Fruit fly (Drosophila melanogaster) whole organism, embryonic: Measurements from ENCODE around the gene Gga.

Experiments
- ATbp ChIP-seq: fragments of 200-800 bp; sonication (Bioruptor generic); optimal IDR thresholded peaks from 2 replicates; lab custom pipeline; 2017; ENCODE audit warnings: missing biosample characterization, mild to moderate bottlenecking, missing genetic modification characterization, missing genetic modification reagents
- Antp ChIP-seq: fragments of 200-800 bp; sonication (Bioruptor generic); optimal IDR thresholded peaks from 3 replicates; lab custom pipeline; 2016; ENCODE audit warnings: missing biosample characterization, missing genetic modification characterization
- CG10209 ChIP-seq: fragments of 200-800 bp; sonication (Bioruptor generic); optimal IDR thresholded peaks from 3 replicates; lab custom pipeline; 2017; ENCODE audit warnings: missing biosample characterization, mild to moderate bottlenecking, missing genetic modification characterization, missing genetic modification reagents
- CG10979 ChIP-seq: fragments of 200-800 bp; sonication (Bioruptor generic); optimal IDR thresholded peaks from 2 replicates; lab custom pipeline; 2018; ENCODE audit warnings: missing biosample characterization, mild to moderate bottlenecking, missing genetic modification characterization, moderate library complexity
- CG12155 ChIP-seq: fragments of 200-800 bp; sonication (Bioruptor generic); optimal IDR thresholded peaks from 3 replicates; lab custom pipeline; 2016; ENCODE audit warnings: missing biosample characterization, missing genetic modification characterization
- CG12769 ChIP-seq: fragments of 200-800 bp; sonication (Bioruptor generic); optimal IDR thresholded peaks from 2 replicates; lab custom pipeline; 2019; ENCODE audit warnings: missing biosample characterization, mild to moderate bottlenecking, missing genetic modification characterization, moderate library complexity
- CG13624 ChIP-seq: fragments of 200-800 bp; sonication (Bioruptor generic); optimal IDR thresholded peaks from 2 replicates; lab custom pipeline; 2016; ENCODE audit warnings: missing biosample characterization, missing genetic modification characterization
- CG16779 ChIP-seq: fragments of 200-800 bp; sonication (Bioruptor generic); IDR thresholded peaks from 2 replicates; pipeline ENCODE4 v1.3.6; 2022; ENCODE audit warnings: missing biosample characterization, missing genetic modification characterization
- CG17328 ChIP-seq: fragments of 200-800 bp; sonication (Bioruptor generic); IDR thresholded peaks from 2 replicates; pipeline ENCODE4 v1.3.6; 2022; ENCODE audit warnings: missing biosample characterization, missing genetic modification characterization
- CG31365 ChIP-seq: fragments of 200-800 bp; sonication (Bioruptor generic); optimal IDR thresholded peaks from 2 replicates; lab custom pipeline; 2018; ENCODE audit warnings: missing biosample characterization, mild to moderate bottlenecking, missing genetic modification characterization
- CG32767 ChIP-seq: fragments of 200-800 bp; sonication (Bioruptor generic); IDR thresholded peaks from 2 replicates; pipeline ENCODE4 v1.3.6; 2022; ENCODE audit warnings: missing biosample characterization, missing genetic modification characterization
- CG34224 ChIP-seq: fragments of 200-800 bp; sonication (Bioruptor generic); IDR thresholded peaks from 3 replicates; pipeline ENCODE4 v1.3.6; 2022; ENCODE audit warnings: missing biosample characterization, missing genetic modification characterization; ENCODE audit not compliant: partially characterized antibody
- CG4730 ChIP-seq: fragments of 200-800 bp; sonication (Bioruptor generic); IDR thresholded peaks from 2 replicates; pipeline ENCODE4 v1.3.6; 2022; ENCODE audit warnings: missing biosample characterization, missing genetic modification characterization
- CG6272 ChIP-seq: fragments of 200-800 bp; sonication (Bioruptor generic); IDR thresholded peaks from 2 replicates; pipeline ENCODE4 v1.3.6; 2022; ENCODE audit warnings: missing biosample characterization, missing genetic modification characterization
- CG6765 ChIP-seq: fragments of 200-800 bp; sonication (Bioruptor generic); optimal IDR thresholded peaks from 3 replicates; lab custom pipeline; 2017; ENCODE audit warnings: missing biosample characterization, mild to moderate bottlenecking, missing genetic modification characterization
- CG7372 ChIP-seq: fragments of 200-800 bp; sonication (Bioruptor generic); IDR thresholded peaks from 2 replicates; pipeline ENCODE4 v1.3.6; 2022; ENCODE audit warnings: missing biosample characterization, missing genetic modification characterization
- CG7556 ChIP-seq: fragments of 200-800 bp; sonication (Bioruptor generic); optimal IDR thresholded peaks from 2 replicates; lab custom pipeline; 2017; ENCODE audit warnings: missing biosample characterization, mild to moderate bottlenecking, missing genetic modification characterization
- CG7987 ChIP-seq: fragments of 200-800 bp; sonication (Bioruptor generic); optimal IDR thresholded peaks from 2 replicates; lab custom pipeline; 2018; ENCODE audit warnings: missing biosample characterization, mild to moderate bottlenecking, missing genetic modification characterization, moderate library complexity
- CG9727 ChIP-seq: fragments of 200-800 bp; sonication (Bioruptor generic); optimal IDR thresholded peaks from 3 replicates; lab custom pipeline; 2017; ENCODE audit warnings: missing biosample characterization, mild to moderate bottlenecking, missing genetic modification characterization
- Dbx ChIP-seq: fragments of 200-800 bp; sonication (Bioruptor generic); IDR thresholded peaks from 3 replicates; pipeline ENCODE4 v1.3.6; 2022; ENCODE audit warnings: missing biosample characterization, missing genetic modification characterization
- Fer1 ChIP-seq: fragments of 200-800 bp; sonication (Bioruptor generic); optimal IDR thresholded peaks from 2 replicates; lab custom pipeline; 2017; ENCODE audit warnings: missing biosample characterization, mild to moderate bottlenecking, missing genetic modification characterization
- Fer3 ChIP-seq: fragments of 200-800 bp; sonication (Bioruptor generic); optimal IDR thresholded peaks from 2 replicates; lab custom pipeline; 2018; ENCODE audit warnings: missing biosample characterization, mild to moderate bottlenecking, missing genetic modification characterization, moderate library complexity
- MBD-R2 ChIP-seq: fragments of 200-800 bp; sonication (Bioruptor generic); IDR thresholded peaks from 2 replicates; pipeline ENCODE4 v1.3.6; 2022; ENCODE audit warnings: missing biosample characterization, missing genetic modification characterization
- Max ChIP-seq: fragments of 200-800 bp; sonication (Bioruptor generic); optimal IDR thresholded peaks from 2 replicates; lab custom pipeline; 2016; ENCODE audit warnings: missing biosample characterization, mild to moderate bottlenecking, missing genetic modification characterization
- Nf-YA ChIP-seq: fragments of 200-800 bp; sonication (Bioruptor generic); IDR thresholded peaks from 2 replicates; pipeline ENCODE4 v1.3.6; 2022; ENCODE audit warnings: missing biosample characterization, missing genetic modification characterization
- Nf-YC ChIP-seq: fragments of 200-800 bp; optimal IDR thresholded peaks from 3 replicates; lab custom pipeline; 2019; ENCODE audit warnings: missing biosample characterization, mild to moderate bottlenecking, missing genetic modification characterization, moderate library complexity
- Optix ChIP-seq: fragments of 200-800 bp; sonication (Bioruptor generic); IDR thresholded peaks from 3 replicates; pipeline ENCODE4 v1.3.6; 2022; ENCODE audit warnings: missing biosample characterization, missing genetic modification characterization
- Ptx1 ChIP-seq: fragments of 200-800 bp; sonication (Bioruptor generic); IDR thresholded peaks from 2 replicates; pipeline ENCODE4 v1.3.6; 2022; ENCODE audit warnings: missing biosample characterization, missing genetic modification characterization
- Xrp1 ChIP-seq: fragments of 200-800 bp; sonication (Bioruptor generic); IDR thresholded peaks from 2 replicates; pipeline ENCODE4 v1.3.6; 2022; ENCODE audit warnings: missing biosample characterization, missing genetic modification characterization
- ab ChIP-seq: fragments of 200-800 bp; sonication (Bioruptor generic); optimal IDR thresholded peaks from 2 replicates; lab custom pipeline; 2016; ENCODE audit warnings: missing biosample characterization, missing genetic modification characterization
- abd-A ChIP-seq: fragments of 200-800 bp; sonication (Bioruptor generic); optimal IDR thresholded peaks from 3 replicates; lab custom pipeline; 2019; ENCODE audit warnings: missing biosample characterization, mild to moderate bottlenecking, missing genetic modification characterization, moderate library complexity
- ara ChIP-seq: fragments of 200-800 bp; sonication (Bioruptor generic); IDR thresholded peaks from 2 replicates; pipeline ENCODE4 v1.3.6; 2022; ENCODE audit warnings: missing biosample characterization, missing genetic modification characterization
- bcd ChIP-seq: fragments of 200-800 bp; sonication (Bioruptor generic); optimal IDR thresholded peaks from 2 replicates; lab custom pipeline; 2017; ENCODE audit warnings: missing biosample characterization, mild to moderate bottlenecking, missing genetic modification characterization
- chif ChIP-seq, 2 experiments: fragments of 200-800 bp; sonication (Bioruptor generic); optimal IDR thresholded peaks; 3 replicates each; lab custom pipeline; 2016; ENCODE audit warnings: missing biosample characterization in 2 of 2, missing genetic modification characterization in 2 of 2
- dpn ChIP-seq, 2 experiments: fragments of 200-800 bp; sonication (Bioruptor generic); optimal IDR thresholded peaks; 3 replicates each; lab custom pipeline; 2016; ENCODE audit warnings: missing biosample characterization in 2 of 2, missing genetic modification characterization in 2 of 2
- ftz-f1 ChIP-seq: fragments of 200-800 bp; sonication (Bioruptor generic); optimal IDR thresholded peaks from 2 replicates; lab custom pipeline; 2016; ENCODE audit warnings: missing biosample characterization, missing genetic modification characterization
- gcm ChIP-seq: fragments of 200-800 bp; sonication (Bioruptor generic); optimal IDR thresholded peaks from 2 replicates; lab custom pipeline; 2019; ENCODE audit warnings: missing biosample characterization, mild to moderate bottlenecking, missing genetic modification characterization, moderate library complexity
- ham ChIP-seq: fragments of 200-800 bp; sonication (Bioruptor generic); IDR thresholded peaks from 2 replicates; pipeline ENCODE4 v1.3.6; 2022; ENCODE audit warnings: missing biosample characterization, missing genetic modification characterization
- kay ChIP-seq: fragments of 200-800 bp; sonication (Bioruptor generic); optimal IDR thresholded peaks from 2 replicates; lab custom pipeline; 2016; ENCODE audit warnings: missing biosample characterization, missing genetic modification characterization
- p53 ChIP-seq: fragments of 200-800 bp; sonication (Bioruptor generic); optimal IDR thresholded peaks from 2 replicates; lab custom pipeline; 2016; ENCODE audit warnings: missing biosample characterization, missing genetic modification characterization
- prd ChIP-seq, 3 experiments: fragments of >200 bp in 2 of 3; fragments of 200-800 bp in 1 of 3; sonication (Bioruptor generic) in 1 of 3; optimal IDR thresholded peaks in 2 of 3; IDR thresholded peaks in 1 of 3; 2 replicates in 2 of 3; 3 replicates in 1 of 3; pipeline versions ENCODE4 v1.3.6 to Lab custom; 2017 to 2022; ENCODE audit warnings: missing biosample characterization in 1 of 3, missing genetic modification characterization in 1 of 3
- pros ChIP-seq: fragments of 200-800 bp; sonication (Bioruptor generic); optimal IDR thresholded peaks from 3 replicates; lab custom pipeline; 2019; ENCODE audit warnings: missing biosample characterization, mild to moderate bottlenecking, missing genetic modification characterization, moderate library complexity
- salm ChIP-seq: fragments of 200-800 bp; sonication (Bioruptor generic); optimal IDR thresholded peaks from 2 replicates; lab custom pipeline; 2018; ENCODE audit warnings: missing biosample characterization, mild to moderate bottlenecking, missing genetic modification characterization
- sna ChIP-seq: fragments of 200-800 bp; sonication (Bioruptor generic); IDR thresholded peaks from 2 replicates; pipeline ENCODE4 v1.3.6; 2022; ENCODE audit warnings: missing biosample characterization, missing genetic modification characterization; ENCODE audit not compliant: partially characterized antibody
- stwl ChIP-seq: fragments of 200-800 bp; sonication (Bioruptor generic); optimal IDR thresholded peaks from 3 replicates; lab custom pipeline; 2018; ENCODE audit warnings: missing biosample characterization, mild to moderate bottlenecking, missing genetic modification characterization, moderate library complexity
- tup ChIP-seq: fragments of 200-800 bp; sonication (Bioruptor generic); optimal IDR thresholded peaks from 2 replicates; lab custom pipeline; 2016; ENCODE audit warnings: missing biosample characterization, mild to moderate bottlenecking, missing genetic modification characterization, moderate library complexity
- usp ChIP-seq: fragments of >200 bp; optimal IDR thresholded peaks from 2 replicates; lab custom pipeline; 2017; ENCODE audit warnings: missing biosample characterization, missing genetic modification characterization
- vnd ChIP-seq: fragments of 200-800 bp; sonication (Bioruptor generic); IDR thresholded peaks from 3 replicates; pipeline ENCODE4 v1.3.6; 2022; ENCODE audit warnings: missing biosample characterization, missing genetic modification characterization; ENCODE audit not compliant: partially characterized antibody
- vvl ChIP-seq: fragments of 200-800 bp; sonication (Bioruptor generic); IDR thresholded peaks from 2 replicates; pipeline ENCODE4 v1.3.6; 2022; ENCODE audit warnings: missing biosample characterization, missing genetic modification characterization

The Gga gene

DNA sequence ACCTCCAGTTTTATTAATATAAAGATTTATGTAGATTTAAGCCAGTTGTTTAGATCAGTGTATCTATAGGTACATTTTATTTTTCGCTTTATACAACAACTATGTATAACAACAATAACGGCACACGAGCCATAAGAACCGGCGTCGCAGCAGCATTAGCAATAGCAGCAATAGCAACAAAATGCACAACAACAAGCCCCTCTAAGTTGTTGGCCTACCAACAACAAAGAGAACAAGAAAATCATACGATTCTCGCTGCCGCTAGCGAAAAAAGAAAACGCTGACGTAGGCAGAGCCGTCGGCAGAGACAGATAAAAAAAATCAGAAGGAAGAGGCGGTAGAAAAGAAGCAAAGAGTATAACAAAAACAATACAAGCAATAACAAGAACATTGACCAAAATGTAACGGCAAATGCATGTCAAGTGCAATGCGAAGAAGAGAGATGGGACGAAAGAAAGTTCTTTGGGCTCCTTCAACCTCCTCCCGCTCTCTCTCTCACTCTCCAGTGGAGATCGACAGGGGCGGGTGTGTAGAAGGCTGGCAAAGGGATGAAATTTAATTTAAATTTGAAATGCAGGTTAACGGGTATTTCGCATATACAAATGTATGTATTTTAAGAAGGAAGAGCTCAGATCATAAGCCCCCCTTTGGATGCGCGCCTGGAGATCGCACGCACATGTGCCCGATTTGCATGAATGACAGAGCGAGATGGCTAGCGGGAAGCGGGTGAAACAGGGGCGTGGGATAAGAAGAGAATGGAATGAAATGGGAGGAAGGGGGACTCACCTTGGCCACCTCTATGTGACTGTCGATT lies 21.9 kb upstream of the Gga start (continued):
- TF ChIP-seq Optix (GFP tag; lab: Robert Waterston, UW) (peak; percentile 99), CG6765 (peak; percentile 89), prd (optimal IDR thresholded peaks at IDR 0.05; lab: Kevin White, UChicago) (no peak), prd (GFP tag; IDR thresholded peaks at IDR 0.05; lab: Robert Waterston, UW) (peak; percentile 99), Ptx1 (GFP tag; lab: Robert Waterston, UW) (peak; percentile 98), CG16779 (GFP tag; lab: Robert Waterston, UW) (peak; percentile 97), ab (GFP tag; lab: Kevin White, UChicago) (peak; percentile 96), vvl (peak; percentile 99), dpn (GFP tag; optimal IDR thresholded peaks at IDR 0.05; lab: Kevin White, UChicago) (peak; percentile 99), MBD-R2 (GFP tag; lab: Robert Waterston, UW) (peak; percentile 96), stwl (peak; percentile 55), bcd (GFP tag; lab: Kevin White, UChicago) (peak; percentile 98), Antp (GFP tag; lab: Kevin White, UChicago) (peak; percentile 98), CG13624 (GFP tag; lab: Kevin White, UChicago) (peak; percentile 98), CG7987 (GFP tag; lab: Kevin White, UChicago) (peak; percentile 94), vnd (GFP tag; lab: Robert Waterston, UW) (no peak), CG7372 (GFP tag; lab: Robert Waterston, UW) (peak; percentile 97), CG6272 (GFP tag; lab: Robert Waterston, UW) (peak; percentile 98), abd-A (tag; lab: Kevin White, UChicago) (peak; percentile 41), Dbx (peak; percentile 98), gcm (GFP tag; lab: Kevin White, UChicago) (peak; percentile 97), ara (GFP tag; lab: Robert Waterston, UW) (peak; percentile 99), Fer1 (GFP tag; lab: Kevin White, UChicago) (peak; percentile 94), ham (GFP tag; lab: Robert Waterston, UW) (peak; percentile 94), CG9727 (peak; percentile 98), pros (GFP tag; lab: Kevin White, UChicago) (peak; percentile 89), CG4730 (GFP tag; lab: Robert Waterston, UW) (peak; percentile 98), kay (GFP tag; lab: Kevin White, UChicago) (peak; percentile 96), Max (peak; percentile 94), tup (GFP tag; lab: Kevin White, UChicago) (peak; percentile 96), Fer3 (tag; lab: Kevin White, UChicago) (peak; percentile 97), Nf-YA (peak; percentile 94), CG10979 (tag; lab: Kevin White, UChicago) (peak; percentile 98), CG12769 (tag; lab: Kevin White, UChicago) (peak; percentile 99), CG31365 (tag; lab: Kevin White, UChicago) (peak; percentile 86), p53 (GFP tag; lab: Kevin White, UChicago) (peak; percentile 95), Xrp1 (GFP tag; lab: Robert Waterston, UW) (peak; percentile 100), ftz-f1 (GFP tag; lab: Kevin White, UChicago) (peak; percentile 89), CG17328 (GFP tag; lab: Robert Waterston, UW) (peak; percentile 99), CG34224 (no peak), salm (tag; lab: Kevin White, UChicago) (peak; percentile 95), chif (GFP tag; optimal IDR thresholded peaks at IDR 0.05; lab: Kevin White, UChicago) (peak; percentile 99), Nf-YC (tag; lab: Kevin White, UChicago) (peak; percentile 60), sna (GFP tag; lab: Robert Waterston, UW) (no peak), usp (GFP tag; lab: Kevin White, UChicago) (no peak), CG7556 (GFP tag; lab: Kevin White, UChicago) (peak; percentile 97), CG32767 (GFP tag; lab: Robert Waterston, UW) (peak; percentile 97), CG10209 (GFP tag; lab: Kevin White, UChicago) (peak; percentile 98), ATbp (peak; percentile 98), CG12155 (peak; percentile 98)
